Fruit fly (Drosophila melanogaster) whole organism, embryonic: ENCODE data around the gene CG6983.

Source experiments
- ATbp ChIP-seq: fragments of 200-800 bp; sonication (Bioruptor generic); optimal IDR thresholded peaks from 2 replicates; lab custom pipeline; 2017; ENCODE audit warnings: missing biosample characterization, mild to moderate bottlenecking, missing genetic modification characterization, missing genetic modification reagents
- BtbVII ChIP-seq: fragments of 200-800 bp; sonication (Bioruptor generic); optimal IDR thresholded peaks from 3 replicates; lab custom pipeline; 2017; ENCODE audit warnings: missing biosample characterization, mild to moderate bottlenecking, missing genetic modification characterization
- CG10209 ChIP-seq: fragments of 200-800 bp; sonication (Bioruptor generic); optimal IDR thresholded peaks from 3 replicates; lab custom pipeline; 2017; ENCODE audit warnings: missing biosample characterization, mild to moderate bottlenecking, missing genetic modification characterization, missing genetic modification reagents
- CG11504 ChIP-seq: fragments of 200-800 bp; sonication (Bioruptor generic); optimal IDR thresholded peaks from 3 replicates; lab custom pipeline; 2019; ENCODE audit warnings: missing biosample characterization, mild to moderate bottlenecking, missing genetic modification characterization, moderate library complexity
- CG11696 ChIP-seq: fragments of 200-800 bp; sonication (Bioruptor generic); IDR thresholded peaks from 2 replicates; pipeline ENCODE4 v1.3.6; 2022; ENCODE audit warnings: missing biosample characterization, missing genetic modification characterization
- CG15269 ChIP-seq: fragments of 200-800 bp; sonication (Bioruptor generic); optimal IDR thresholded peaks from 2 replicates; lab custom pipeline; 2018; ENCODE audit warnings: missing biosample characterization, mild to moderate bottlenecking, missing genetic modification characterization, moderate library complexity
- CG2120 ChIP-seq: fragments of 200-800 bp; sonication (Bioruptor generic); optimal IDR thresholded peaks from 3 replicates; lab custom pipeline; 2016; ENCODE audit warnings: missing biosample characterization, missing genetic modification characterization
- CG2202 ChIP-seq: fragments of 200-800 bp; sonication (Bioruptor generic); optimal IDR thresholded peaks from 2 replicates; lab custom pipeline; 2018; ENCODE audit warnings: missing biosample characterization, mild to moderate bottlenecking, missing genetic modification characterization
- CG30431 ChIP-seq: fragments of 200-800 bp; sonication (Bioruptor generic); optimal IDR thresholded peaks from 2 replicates; lab custom pipeline; 2017; ENCODE audit warnings: missing biosample characterization, missing genetic modification characterization
- CG3838 ChIP-seq: fragments of 200-800 bp; sonication (Bioruptor generic); optimal IDR thresholded peaks from 3 replicates; lab custom pipeline; 2016; ENCODE audit warnings: missing biosample characterization, missing genetic modification characterization
- CG6272 ChIP-seq: fragments of 200-800 bp; sonication (Bioruptor generic); IDR thresholded peaks from 2 replicates; pipeline ENCODE4 v1.3.6; 2022; ENCODE audit warnings: missing biosample characterization, missing genetic modification characterization
- CG6683 ChIP-seq: fragments of 200-800 bp; sonication (Bioruptor generic); optimal IDR thresholded peaks from 2 replicates; lab custom pipeline; 2017; ENCODE audit warnings: missing biosample characterization, mild to moderate bottlenecking, missing genetic modification characterization, missing genetic modification reagents
- CG6689 ChIP-seq: fragments of 200-800 bp; sonication (Bioruptor generic); IDR thresholded peaks from 2 replicates; pipeline ENCODE4 v1.3.6; 2022; ENCODE audit warnings: missing biosample characterization, missing genetic modification characterization
- CG6765 ChIP-seq: fragments of 200-800 bp; sonication (Bioruptor generic); optimal IDR thresholded peaks from 3 replicates; lab custom pipeline; 2017; ENCODE audit warnings: missing biosample characterization, mild to moderate bottlenecking, missing genetic modification characterization
- CG6854 ChIP-seq: fragments of 200-800 bp; sonication (Bioruptor generic); optimal IDR thresholded peaks from 3 replicates; lab custom pipeline; 2017; ENCODE audit warnings: missing biosample characterization, mild to moderate bottlenecking, missing genetic modification characterization
- CG7963 ChIP-seq: fragments of 200-800 bp; sonication (Bioruptor generic); IDR thresholded peaks from 3 replicates; pipeline ENCODE4 v1.3.6; 2022; ENCODE audit warnings: missing biosample characterization, missing genetic modification characterization; ENCODE audit not compliant: partially characterized antibody
- CG8388 ChIP-seq: fragments of 200-800 bp; sonication (Bioruptor generic); optimal IDR thresholded peaks from 2 replicates; lab custom pipeline; 2019; ENCODE audit warnings: missing biosample characterization, mild to moderate bottlenecking, missing genetic modification characterization, moderate library complexity
- CG8944 ChIP-seq: fragments of 200-800 bp; sonication (Bioruptor generic); optimal IDR thresholded peaks from 3 replicates; lab custom pipeline; 2016; ENCODE audit warnings: missing biosample characterization, missing genetic modification characterization
- CoRest ChIP-seq: fragments of 200-800 bp; sonication (Bioruptor generic); optimal IDR thresholded peaks from 3 replicates; lab custom pipeline; 2018; ENCODE audit warnings: missing biosample characterization, mild to moderate bottlenecking, missing genetic modification characterization, moderate library complexity
- E2f1 ChIP-seq: fragments of 200-800 bp; sonication (Bioruptor generic); IDR thresholded peaks from 2 replicates; pipeline ENCODE4 v1.3.6; 2022; ENCODE audit warnings: missing biosample characterization, missing genetic modification characterization
- ERR ChIP-seq: fragments of 200-800 bp; sonication (Bioruptor generic); optimal IDR thresholded peaks from 2 replicates; lab custom pipeline; 2016; ENCODE audit warnings: missing biosample characterization, missing genetic modification characterization
- Hand ChIP-seq: fragments of 200-800 bp; sonication (Bioruptor generic); optimal IDR thresholded peaks from 2 replicates; lab custom pipeline; 2017; ENCODE audit warnings: mild to moderate bottlenecking, missing biosample characterization, missing genetic modification reagents, missing genetic modification characterization
- MTF-1 ChIP-seq: fragments of 200-800 bp; sonication (Bioruptor generic); optimal IDR thresholded peaks from 2 replicates; lab custom pipeline; 2018; ENCODE audit warnings: missing biosample characterization, mild to moderate bottlenecking, missing genetic modification characterization, borderline replicate concordance
- Mad ChIP-seq: fragments of 200-800 bp; sonication (Bioruptor generic); optimal IDR thresholded peaks from 2 replicates; lab custom pipeline; 2016; ENCODE audit warnings: missing biosample characterization, missing genetic modification characterization
- NC2β ChIP-seq: fragments of 200-800 bp; sonication (Bioruptor generic); optimal IDR thresholded peaks from 2 replicates; lab custom pipeline; 2016; ENCODE audit warnings: missing biosample characterization, missing genetic modification characterization
- NfI ChIP-seq: fragments of 200-800 bp; sonication (Bioruptor generic); optimal IDR thresholded peaks from 3 replicates; lab custom pipeline; 2018; ENCODE audit warnings: missing biosample characterization, mild to moderate bottlenecking, missing genetic modification characterization, moderate library complexity
- Oaz ChIP-seq: fragments of 200-800 bp; sonication (Bioruptor generic); IDR thresholded peaks from 2 replicates; pipeline ENCODE4 v1.3.6; 2022; ENCODE audit warnings: missing biosample characterization, missing genetic modification characterization
- Oli ChIP-seq: fragments of 200-800 bp; sonication (Bioruptor generic); optimal IDR thresholded peaks from 2 replicates; lab custom pipeline; 2018; ENCODE audit warnings: missing biosample characterization, mild to moderate bottlenecking, missing genetic modification characterization, moderate library complexity
- Opbp ChIP-seq: fragments of 200-800 bp; sonication (Bioruptor generic); IDR thresholded peaks from 3 replicates; pipeline ENCODE4 v1.3.6; 2022; ENCODE audit warnings: missing biosample characterization, missing genetic modification characterization; ENCODE audit not compliant: partially characterized antibody
- Sox102F ChIP-seq: fragments of 200-800 bp; sonication (Bioruptor generic); optimal IDR thresholded peaks from 2 replicates; lab custom pipeline; 2018; ENCODE audit warnings: missing biosample characterization, mild to moderate bottlenecking, missing genetic modification characterization, moderate library complexity
- TFAM ChIP-seq: fragments of 200-800 bp; sonication (Bioruptor generic); optimal IDR thresholded peaks from 2 replicates; lab custom pipeline; 2017; ENCODE audit warnings: missing biosample characterization, missing genetic modification characterization, inconsistent platforms
- Vsx1 ChIP-seq: fragments of 200-800 bp; sonication (Bioruptor generic); optimal IDR thresholded peaks from 2 replicates; lab custom pipeline; 2017; ENCODE audit warnings: missing biosample characterization, mild to moderate bottlenecking, missing genetic modification characterization, missing genetic modification reagents
- Xbp1 ChIP-seq: fragments of 200-800 bp; sonication (Bioruptor generic); optimal IDR thresholded peaks from 3 replicates; lab custom pipeline; 2016; ENCODE audit warnings: missing biosample characterization, mild to moderate bottlenecking, missing genetic modification characterization
- amos ChIP-seq: fragments of 200-800 bp; sonication (Bioruptor generic); IDR thresholded peaks from 2 replicates; pipeline ENCODE4 v1.3.6; 2022; ENCODE audit warnings: missing biosample characterization, missing genetic modification characterization; ENCODE audit not compliant: partially characterized antibody
- bcd ChIP-seq: fragments of 200-800 bp; sonication (Bioruptor generic); optimal IDR thresholded peaks from 2 replicates; lab custom pipeline; 2017; ENCODE audit warnings: missing biosample characterization, mild to moderate bottlenecking, missing genetic modification characterization
- cg ChIP-seq: fragments of 200-800 bp; sonication (Bioruptor generic); optimal IDR thresholded peaks from 3 replicates; lab custom pipeline; 2019; ENCODE audit warnings: missing biosample characterization, mild to moderate bottlenecking, missing genetic modification characterization, moderate library complexity
- dmrt99B ChIP-seq: fragments of 200-800 bp; sonication (Bioruptor generic); optimal IDR thresholded peaks from 2 replicates; lab custom pipeline; 2018; ENCODE audit warnings: missing biosample characterization, mild to moderate bottlenecking, missing genetic modification characterization, moderate library complexity
- gcm2 ChIP-seq: fragments of 200-800 bp; sonication (Bioruptor generic); optimal IDR thresholded peaks from 2 replicates; lab custom pipeline; 2016; ENCODE audit warnings: missing biosample characterization, missing genetic modification characterization
- hbn ChIP-seq: fragments of 200-800 bp; sonication (Bioruptor generic); IDR thresholded peaks from 2 replicates; pipeline ENCODE4 v1.3.6; 2022; ENCODE audit warnings: missing biosample characterization, missing genetic modification characterization; ENCODE audit not compliant: partially characterized antibody
- her ChIP-seq: fragments of 200-800 bp; sonication (Bioruptor generic); optimal IDR thresholded peaks from 2 replicates; lab custom pipeline; 2016; ENCODE audit warnings: missing biosample characterization, missing genetic modification characterization
- hth ChIP-seq: fragments of >200 bp; optimal IDR thresholded peaks from 2 replicates; lab custom pipeline; 2017; ENCODE audit warnings: inconsistent platforms
- jigr1 ChIP-seq: fragments of 200-800 bp; sonication (Bioruptor generic); IDR thresholded peaks from 3 replicates; pipeline ENCODE4 v1.3.6; 2022; ENCODE audit warnings: missing biosample characterization, missing genetic modification characterization
- lilli ChIP-seq: fragments of 200-800 bp; sonication (Bioruptor generic); optimal IDR thresholded peaks from 3 replicates; lab custom pipeline; 2016; ENCODE audit warnings: missing biosample characterization, missing genetic modification characterization
- lmd ChIP-seq: fragments of 200-800 bp; sonication (Bioruptor generic); IDR thresholded peaks from 2 replicates; pipeline ENCODE4 v1.3.6; 2022; ENCODE audit warnings: missing biosample characterization, missing genetic modification characterization
- nau ChIP-seq: fragments of 200-800 bp; sonication (Bioruptor generic); optimal IDR thresholded peaks from 3 replicates; lab custom pipeline; 2017; ENCODE audit warnings: missing biosample characterization, mild to moderate bottlenecking, missing genetic modification characterization, missing genetic modification reagents
- nom ChIP-seq: fragments of 200-800 bp; sonication (Bioruptor generic); optimal IDR thresholded peaks from 2 replicates; lab custom pipeline; 2017; ENCODE audit warnings: missing biosample characterization, missing genetic modification characterization, mild to moderate bottlenecking, moderate library complexity, missing genetic modification reagents
- org-1 ChIP-seq: fragments of 200-800 bp; sonication (Bioruptor generic); optimal IDR thresholded peaks from 2 replicates; lab custom pipeline; 2017; ENCODE audit warnings: missing biosample characterization, missing genetic modification characterization
- pros ChIP-seq: fragments of 200-800 bp; sonication (Bioruptor generic); optimal IDR thresholded peaks from 3 replicates; lab custom pipeline; 2019; ENCODE audit warnings: missing biosample characterization, mild to moderate bottlenecking, missing genetic modification characterization, moderate library complexity
- psq ChIP-seq: fragments of 200-800 bp; sonication (Bioruptor generic); optimal IDR thresholded peaks from 2 replicates; lab custom pipeline; 2017; ENCODE audit warnings: missing biosample characterization, missing genetic modification characterization
- rib ChIP-seq: fragments of 200-800 bp; sonication (Bioruptor generic); IDR thresholded peaks from 2 replicates; pipeline ENCODE4 v1.3.6; 2022; ENCODE audit warnings: missing biosample characterization, missing genetic modification characterization
- ttk ChIP-seq: fragments of 200-800 bp; sonication (Bioruptor generic); IDR thresholded peaks from 2 replicates; pipeline ENCODE4 v2.1.2; 2022; ENCODE audit warnings: missing biosample characterization, missing genetic modification characterization

The CG6983 gene

dm6 chr3L:8445027-8445426, 4.2 kb downstream of the CG6983 start (continued):
- TF ChIP-seq lmd = peak; percentile 50
- TF ChIP-seq Hand (GFP tag; lab: Kevin White, UChicago) = no peak
- peak; percentile 18 for TF ChIP-seq CG15269
- TF ChIP-seq ATbp (GFP tag; lab: Kevin White, UChicago) = no peak
- TF ChIP-seq BtbVII (GFP tag; lab: Kevin White, UChicago) = no peak
- TF ChIP-seq CG6272 (GFP tag; lab: Robert Waterston, UW) = no peak
- no peak for TF ChIP-seq MTF-1
- peak; percentile 7 for TF ChIP-seq Oli (tag; lab: Kevin White, UChicago)
- no peak for TF ChIP-seq lilli
- TF ChIP-seq CoRest = peak; percentile 20
- TF ChIP-seq CG11504 (tag; lab: Kevin White, UChicago) = peak; percentile 75
- TF ChIP-seq bcd = no peak
- TF ChIP-seq NC2β (GFP tag; lab: Kevin White, UChicago) = no peak
- no peak for TF ChIP-seq psq (GFP tag; lab: Kevin White, UChicago)
- no peak for TF ChIP-seq org-1 (GFP tag; lab: Kevin White, UChicago)
- TF ChIP-seq Vsx1 (GFP tag; lab: Kevin White, UChicago) = no peak
- no peak for TF ChIP-seq rib
- TF ChIP-seq hbn (GFP tag; lab: Robert Waterston, UW) = no peak
- no peak for TF ChIP-seq ERR (GFP tag; lab: Kevin White, UChicago)
- TF ChIP-seq CG2202 (tag; lab: Kevin White, UChicago) = no peak
- no peak for TF ChIP-seq cg (GFP tag; lab: Kevin White, UChicago)
- TF ChIP-seq CG30431 (GFP tag; lab: Kevin White, UChicago) = no peak
- no peak for TF ChIP-seq her (GFP tag; lab: Kevin White, UChicago)
- TF ChIP-seq Mad (GFP tag; lab: Kevin White, UChicago) = no peak
- TF ChIP-seq gcm2 (GFP tag; lab: Kevin White, UChicago) = no peak
- TF ChIP-seq Sox102F (GFP tag; lab: Kevin White, UChicago) = peak; percentile 43
- TF ChIP-seq CG6854 = peak; percentile 58
- no peak for TF ChIP-seq CG3838 (GFP tag; lab: Kevin White, UChicago)
- TF ChIP-seq nau = peak; percentile 15
- no peak for TF ChIP-seq hth
- peak; percentile 55 for TF ChIP-seq E2f1 (GFP tag; lab: Robert Waterston, UW)
- TF ChIP-seq CG11696 (GFP tag; lab: Robert Waterston, UW) = no peak
- TF ChIP-seq CG6689 (GFP tag; lab: Robert Waterston, UW) = peak; percentile 63
- no peak for TF ChIP-seq CG2120 (GFP tag; lab: Kevin White, UChicago)
- TF ChIP-seq dmrt99B = peak; percentile 61
- TF ChIP-seq CG10209 = no peak
- TF ChIP-seq pros (GFP tag; lab: Kevin White, UChicago) = no peak
- peak; percentile 61 for TF ChIP-seq CG6765
- no peak for TF ChIP-seq Opbp (GFP tag; lab: Robert Waterston, UW)
- no peak for TF ChIP-seq TFAM (GFP tag; lab: Kevin White, UChicago)
- no peak for TF ChIP-seq NfI
- no peak for TF ChIP-seq jigr1 (GFP tag; lab: Robert Waterston, UW)
- no peak for TF ChIP-seq CG8388 (GFP tag; lab: Kevin White, UChicago)
- no peak for TF ChIP-seq CG6683 (GFP tag; lab: Kevin White, UChicago)
- TF ChIP-seq nom (GFP tag; lab: Kevin White, UChicago) = peak; percentile 33
- no peak for TF ChIP-seq CG7963 (GFP tag; lab: Robert Waterston, UW)
- peak; percentile 47; the same call in 1 of the 2 replicates for TF ChIP-seq ttk
- TF ChIP-seq amos (GFP tag; lab: Robert Waterston, UW) = no peak
- no peak for TF ChIP-seq Oaz (GFP tag; lab: Robert Waterston, UW)
- TF ChIP-seq Xbp1 (GFP tag; lab: Kevin White, UChicago) = no peak
- no peak for TF ChIP-seq CG8944 (GFP tag; lab: Kevin White, UChicago)
